Worm (Caenorhabditis elegans) whole organism, young adult: Measurements from ENCODE around the gene F47E1.1.

Source experiments
- F49E8.2 ChIP-seq: sonication (generic microtip); optimal IDR thresholded peaks from 3 replicates; lab custom pipeline; 2017; ENCODE audit warnings: missing genetic modification characterization, mild to moderate bottlenecking, missing compliant biosample characterization, antibody characterized with exemption, moderate library complexity; ENCODE audit not compliant: insufficient read depth
- bed-1 ChIP-seq: fragments of 200-800 bp; sonication (Bioruptor generic); IDR thresholded peaks from 2 replicates; pipeline ENCODE4 v1.3.6; 2022; ENCODE audit warnings: missing genetic modification reagents, missing genetic modification characterization, missing compliant biosample characterization
- dpl-1 ChIP-seq: fragments of 150-350 bp; optimal IDR thresholded peaks from 2 replicates; lab custom pipeline; 2014; ENCODE audit warnings: missing biosample characterization, missing genetic modification reagents, missing genetic modification characterization
- lin-54 ChIP-seq: fragments of 200-800 bp; sonication (Bioruptor generic); optimal IDR thresholded peaks from 2 replicates; lab custom pipeline; 2018; ENCODE audit warnings: mild to moderate bottlenecking, missing genetic modification characterization, missing compliant biosample characterization
- nfya-1 ChIP-seq: sonication (generic microtip); optimal IDR thresholded peaks from 2 replicates; lab custom pipeline; 2017; ENCODE audit warnings: antibody characterized with exemption, missing compliant biosample characterization, missing genetic modification characterization, borderline replicate concordance; ENCODE audit not compliant: insufficient read depth
- nhr-120 ChIP-seq: fragments of 200-800 bp; sonication (Bioruptor generic); IDR thresholded peaks from 2 replicates; pipeline ENCODE4 v1.3.6; 2022; ENCODE audit warnings: missing genetic modification characterization, missing compliant biosample characterization
- nhr-90 ChIP-seq: sonication (generic microtip); optimal IDR thresholded peaks from 2 replicates; lab custom pipeline; 2016; ENCODE audit warnings: missing genotype, mild to moderate bottlenecking, missing genetic modification characterization, missing compliant biosample characterization
- snpc-4 ChIP-seq, 5 experiments: fragments of 150-350 bp in 1 of 5; sonication (generic microtip) in 4 of 5; optimal IDR thresholded peaks; 2 replicates each; lab custom pipeline; 2014 to 2018; ENCODE audit warnings: missing genetic modification characterization in 5 of 5, missing biosample characterization in 3 of 5, antibody characterized with exemption in 2 of 5, mild to moderate bottlenecking in 2 of 5, missing compliant biosample characterization in 2 of 5, missing genotype in 2 of 5, moderate library complexity in 2 of 5, missing genetic modification reagents in 1 of 5
- sptf-2 ChIP-seq: fragments of 200-800 bp; sonication (Bioruptor generic); optimal IDR thresholded peaks from 2 replicates; lab custom pipeline; 2018; ENCODE audit warnings: mild to moderate bottlenecking, missing genetic modification characterization, missing compliant biosample characterization

- TF ChIP-seq bed-1 (GFP tag; lab: Robert Waterston, UW) (no peak), snpc-4 (GFP tag; optimal IDR thresholded peaks at IDR 0.05; lab: Kevin White, UChicago) (no peak), snpc-4 (tag; optimal IDR thresholded peaks at IDR 0.05; lab: Kevin White, UChicago) (no peak), lin-54 (no peak), nfya-1 (no peak), dpl-1 (GFP tag; lab: Kevin White, UChicago) (no peak), nhr-120 (GFP tag; lab: Robert Waterston, UW) (no peak), nhr-90 (tag; lab: Kevin White, UChicago) (no peak), F49E8.2 (no peak), sptf-2 (GFP tag; lab: Kevin White, UChicago) (no peak)
Observed at ce11 chrX:9036237-9036636, 40.7 kb upstream of the F47E1.1 start.
